Worm (Caenorhabditis elegans): ENCODE measurements around the gene Y37E11B.7.
A peak's percentile ranks its signal among the peaks of the same experiment; 100 is the strongest.

Gene Y37E11B.7

DNA sequence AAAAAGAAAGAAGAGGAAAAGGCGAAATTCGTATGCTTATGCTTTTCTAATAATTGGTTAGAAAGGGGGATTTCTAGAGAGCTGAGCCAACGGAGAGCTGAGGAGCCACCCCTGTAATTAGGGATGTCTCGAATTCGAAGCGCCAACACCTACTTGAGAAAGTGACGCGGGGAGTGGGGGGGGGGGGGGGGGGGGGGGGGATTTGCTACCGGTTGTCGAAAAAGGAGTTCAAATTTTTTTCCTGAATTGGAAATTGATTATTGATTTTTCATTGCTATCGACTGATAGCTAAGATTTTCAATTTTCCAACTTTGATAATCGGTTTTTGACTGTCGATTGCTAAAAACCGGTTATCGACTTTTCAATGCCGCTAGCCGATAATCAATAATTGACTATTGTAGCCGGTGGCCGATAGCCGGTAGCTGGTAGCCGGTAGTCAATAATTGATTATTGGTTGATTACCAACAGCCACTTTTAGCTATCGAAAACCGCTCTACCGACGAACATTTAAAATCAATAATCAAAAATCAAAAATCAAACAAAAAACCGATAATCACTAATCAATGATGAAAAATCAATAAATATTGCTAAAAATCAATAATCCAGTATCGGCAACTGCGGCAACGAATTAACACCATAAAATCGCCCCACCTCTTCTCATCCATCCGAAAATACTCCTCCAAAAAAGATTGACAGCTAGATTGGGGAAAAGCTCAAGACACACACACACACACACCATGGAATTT lies 29.1 kb upstream of the Y37E11B.7 start:
- TF ChIP-seq snpc-4 (tag; optimal IDR thresholded peaks at IDR 0.05), result no peak
- TF ChIP-seq M03D4.4 (tag; optimal IDR thresholded peaks at IDR 0.05), result no peak
- TF ChIP-seq pha-4 (tag; optimal IDR thresholded peaks at IDR 0.05), result no peak
- TF ChIP-seq elt-1 (tag; optimal IDR thresholded peaks at IDR 0.05; ENCODE audit: borderline replicate concordance, insufficient read depth), result no peak

DNA sequence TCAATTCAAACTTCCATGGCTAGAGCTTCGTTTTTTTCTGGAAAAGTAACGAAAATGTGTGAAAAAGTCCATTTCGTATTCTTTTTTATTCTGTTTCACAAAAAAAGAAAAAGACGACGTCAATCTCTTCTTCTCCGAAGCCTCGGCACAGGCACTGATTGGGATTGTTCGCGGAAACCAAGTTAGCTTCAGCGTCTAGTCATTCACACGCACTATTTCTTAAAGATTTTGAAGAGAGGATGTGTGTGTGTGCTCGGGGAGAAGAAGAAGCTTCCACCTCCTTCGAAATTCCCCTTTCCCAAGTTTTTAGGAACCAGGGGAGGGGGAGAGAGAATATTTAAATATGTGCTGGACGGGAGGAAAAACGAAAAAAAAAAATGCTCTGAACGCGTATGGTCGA lies 26.5 kb upstream of the Y37E11B.7 start:
- TF ChIP-seq ces-1 (GFP tag; optimal IDR thresholded peaks at IDR 0.05) (peak; percentile 93), sem-2 (GFP tag; optimal IDR thresholded peaks at IDR 0.05) (no peak)

- no peak for TF ChIP-seq mls-2 (tag; optimal IDR thresholded peaks at IDR 0.05)
- TF ChIP-seq elt-3 (tag; optimal IDR thresholded peaks at IDR 0.05), result no peak
- TF ChIP-seq lsy-2 (tag; optimal IDR thresholded peaks at IDR 0.05), result no peak
- TF ChIP-seq unc-62 (GFP tag; optimal IDR thresholded peaks at IDR 0.05), result no peak
- no peak for TF ChIP-seq lin-13 (tag; optimal IDR thresholded peaks at IDR 0.05)
- no peak for TF ChIP-seq lin-32 (GFP tag; optimal IDR thresholded peaks at IDR 0.05)
- TF ChIP-seq ceh-83 (GFP tag; optimal IDR thresholded peaks at IDR 0.05), result no peak
- TF ChIP-seq bed-3 (GFP tag; optimal IDR thresholded peaks at IDR 0.05), result no peak
These were observed 24.6 kb upstream of the Y37E11B.7 start, which contains the start of the genes cha-1 and unc-17 for ce11 chrIV:3624597-3624996. Gene cha-1 (minus strand): TSS chrIV:3624697. Gene unc-17 (minus strand): TSS chrIV:3624699.

DNA sequence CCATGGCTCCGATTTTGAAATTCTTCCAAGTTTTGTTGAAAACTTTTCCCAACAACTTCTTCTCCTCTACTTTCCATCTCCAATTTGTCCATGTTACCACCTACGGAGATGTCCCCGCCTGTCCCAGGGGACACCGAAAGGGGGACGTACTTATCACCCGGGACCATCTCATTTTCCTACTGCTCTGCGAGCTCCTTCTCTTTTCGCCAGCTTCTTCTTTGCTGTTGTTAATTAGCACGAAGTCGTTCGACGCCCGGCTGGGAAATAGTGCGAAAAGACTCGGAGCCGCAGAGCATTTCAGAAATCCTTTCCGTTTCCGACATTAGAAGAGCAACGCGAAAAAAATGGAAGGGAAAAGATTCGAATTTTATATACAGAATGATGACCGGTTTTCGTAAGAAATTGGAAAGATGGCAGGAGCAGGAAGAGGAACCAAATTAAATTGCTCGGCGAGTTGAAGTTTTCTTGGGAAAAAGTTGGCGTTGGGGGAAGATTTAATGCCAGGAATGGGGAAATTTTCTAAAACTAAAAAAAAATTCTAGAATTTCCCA lies 21.9 kb upstream of the Y37E11B.7 start:
- TF ChIP-seq ces-1 (GFP tag; optimal IDR thresholded peaks at IDR 0.05), result peak; percentile 63
- no peak for TF ChIP-seq nhr-28 (tag; optimal IDR thresholded peaks at IDR 0.05)
- TF ChIP-seq lin-13 (tag; optimal IDR thresholded peaks at IDR 0.05), result no peak

ce11 chrIV:3618719-3619118 lies 18.8 kb upstream of the Y37E11B.7 start:
- TF ChIP-seq snpc-4 (tag; optimal IDR thresholded peaks at IDR 0.05) (no peak), blmp-1 (tag; optimal IDR thresholded peaks at IDR 0.05) (no peak), nhr-76 (tag; optimal IDR thresholded peaks at IDR 0.05) (no peak), nhr-12 (tag; optimal IDR thresholded peaks at IDR 0.05) (no peak), nhr-2 (tag; optimal IDR thresholded peaks at IDR 0.05) (no peak), ceh-39 (tag; optimal IDR thresholded peaks at IDR 0.05) (no peak), hlh-1 (tag; optimal IDR thresholded peaks at IDR 0.05) (no peak), unc-39 (tag; optimal IDR thresholded peaks at IDR 0.05) (no peak), M03D4.4 (tag; optimal IDR thresholded peaks at IDR 0.05) (no peak), ceh-83 (GFP tag; optimal IDR thresholded peaks at IDR 0.05) (no peak), tbx-8 (GFP tag; optimal IDR thresholded peaks at IDR 0.05) (no peak), nhr-237 (tag; optimal IDR thresholded peaks at IDR 0.05) (no peak)

- TF ChIP-seq elt-3 (tag; optimal IDR thresholded peaks at IDR 0.05), result no peak
These were observed 13.2 kb upstream of the Y37E11B.7 start, which contains the start of gene ltah-1.2 for ce11 chrIV:3613022-3613605. Gene ltah-1.2 (minus strand): TSS chrIV:3613072.

- no peak for TF ChIP-seq sem-2 (GFP tag; optimal IDR thresholded peaks at IDR 0.05)
- TF ChIP-seq nhr-237 (tag; optimal IDR thresholded peaks at IDR 0.05), result no peak
- TF ChIP-seq ceh-83 (GFP tag; optimal IDR thresholded peaks at IDR 0.05), result no peak
- no peak for TF ChIP-seq unc-39 (tag; optimal IDR thresholded peaks at IDR 0.05)
- no peak for TF ChIP-seq elt-1 (tag; optimal IDR thresholded peaks at IDR 0.05; ENCODE audit: borderline replicate concordance, insufficient read depth)
- TF ChIP-seq ham-2 (GFP tag; optimal IDR thresholded peaks at IDR 0.05), result no peak
- TF ChIP-seq mab-5 (tag; optimal IDR thresholded peaks at IDR 0.05), result no peak
- no peak for TF ChIP-seq ces-1 (GFP tag; optimal IDR thresholded peaks at IDR 0.05)
- no peak for TF ChIP-seq ceh-43 (GFP tag; optimal IDR thresholded peaks at IDR 0.05)
- no peak for TF ChIP-seq ceh-39 (tag; optimal IDR thresholded peaks at IDR 0.05)
- no peak for TF ChIP-seq hlh-1 (tag; optimal IDR thresholded peaks at IDR 0.05)
- no peak for TF ChIP-seq mep-1 (tag; optimal IDR thresholded peaks at IDR 0.05)
- no peak for TF ChIP-seq lsy-2 (tag; optimal IDR thresholded peaks at IDR 0.05)
- TF ChIP-seq cnd-1 (tag; optimal IDR thresholded peaks at IDR 0.05), result no peak
- TF ChIP-seq drap-1 (GFP tag; optimal IDR thresholded peaks at IDR 0.05), result no peak
- TF ChIP-seq zip-8 (tag; optimal IDR thresholded peaks at IDR 0.05), result no peak
- TF ChIP-seq bed-3 (GFP tag; optimal IDR thresholded peaks at IDR 0.05), result no peak
These were observed 11.9 kb upstream of the Y37E11B.7 start for ce11 chrIV:3611845-3612244.
